Fruit fly (Drosophila melanogaster) whole organism, embryonic: ENCODE measurements around the gene elgi.
A peak's percentile ranks its signal among the peaks of the same experiment; 100 is the strongest.

Experiments used
- Adf1 ChIP-seq: fragments of 200-800 bp; sonication (Bioruptor generic); IDR thresholded peaks from 2 replicates; pipeline ENCODE4 v1.3.6; 2022; ENCODE audit warnings: missing biosample characterization, missing genetic modification characterization
- Atf-2 ChIP-seq: fragments of 200-800 bp; sonication (Bioruptor generic); optimal IDR thresholded peaks from 2 replicates; lab custom pipeline; 2016; ENCODE audit warnings: missing biosample characterization, missing genetic modification characterization
- CG11560 ChIP-seq: fragments of 200-800 bp; sonication (Bioruptor generic); IDR thresholded peaks from 3 replicates; pipeline ENCODE4 v1.3.6; 2022; ENCODE audit warnings: missing biosample characterization, missing genetic modification characterization
- CG11723 ChIP-seq: fragments of 200-800 bp; sonication (Bioruptor generic); optimal IDR thresholded peaks from 2 replicates; lab custom pipeline; 2017; ENCODE audit warnings: missing biosample characterization, mild to moderate bottlenecking, missing genetic modification characterization
- CG12391 ChIP-seq: fragments of 200-800 bp; sonication (Bioruptor generic); optimal IDR thresholded peaks from 3 replicates; lab custom pipeline; 2018; ENCODE audit warnings: missing biosample characterization, mild to moderate bottlenecking, missing genetic modification characterization, moderate library complexity
- CG14441 ChIP-seq: fragments of 200-800 bp; sonication (Bioruptor generic); IDR thresholded peaks from 2 replicates; pipeline ENCODE4 v1.3.6; 2022; ENCODE audit warnings: missing biosample characterization, missing genetic modification characterization
- CG14710 ChIP-seq: fragments of 200-800 bp; sonication (Bioruptor generic); optimal IDR thresholded peaks from 3 replicates; lab custom pipeline; 2019; ENCODE audit warnings: missing biosample characterization, mild to moderate bottlenecking, missing genetic modification characterization, moderate library complexity
- CG15011 ChIP-seq: fragments of 200-800 bp; sonication (Bioruptor generic); optimal IDR thresholded peaks from 3 replicates; lab custom pipeline; 2018; ENCODE audit warnings: missing biosample characterization, mild to moderate bottlenecking, missing genetic modification characterization
- CG16813 ChIP-seq: fragments of 200-800 bp; sonication (Bioruptor generic); IDR thresholded peaks from 3 replicates; pipeline ENCODE4 v1.3.6; 2022; ENCODE audit warnings: missing biosample characterization, missing genetic modification characterization; ENCODE audit not compliant: partially characterized antibody
- CG17328 ChIP-seq: fragments of 200-800 bp; sonication (Bioruptor generic); IDR thresholded peaks from 2 replicates; pipeline ENCODE4 v1.3.6; 2022; ENCODE audit warnings: missing biosample characterization, missing genetic modification characterization
- CG17802 ChIP-seq: fragments of 200-800 bp; sonication (Bioruptor generic); optimal IDR thresholded peaks from 2 replicates; lab custom pipeline; 2018; ENCODE audit warnings: missing biosample characterization, mild to moderate bottlenecking, missing genetic modification characterization, moderate library complexity
- CG18262 ChIP-seq: fragments of 200-800 bp; optimal IDR thresholded peaks from 3 replicates; lab custom pipeline; 2019; ENCODE audit warnings: missing biosample characterization, mild to moderate bottlenecking, missing genetic modification characterization, moderate library complexity
- CG2889 ChIP-seq: fragments of 200-800 bp; sonication (Bioruptor generic); IDR thresholded peaks from 3 replicates; pipeline ENCODE4 v1.3.6; 2022; ENCODE audit warnings: missing biosample characterization, missing genetic modification characterization
- CG31441 ChIP-seq: fragments of 200-800 bp; sonication (Bioruptor generic); IDR thresholded peaks from 2 replicates; pipeline ENCODE4 v1.3.6; 2022; ENCODE audit warnings: missing biosample characterization, missing genetic modification characterization
- CG4820 ChIP-seq: fragments of 200-800 bp; sonication (Bioruptor generic); optimal IDR thresholded peaks from 3 replicates; lab custom pipeline; 2016; ENCODE audit warnings: missing biosample characterization, missing genetic modification characterization
- CG7271 ChIP-seq: fragments of 200-800 bp; sonication (Bioruptor generic); optimal IDR thresholded peaks from 2 replicates; lab custom pipeline; 2018; ENCODE audit warnings: missing biosample characterization, mild to moderate bottlenecking, missing genetic modification characterization, moderate library complexity
- CG9215 ChIP-seq: fragments of 200-800 bp; sonication (Bioruptor generic); IDR thresholded peaks from 2 replicates; pipeline ENCODE4 v1.3.6; 2022; ENCODE audit warnings: missing biosample characterization, missing genetic modification characterization
- CG9797 ChIP-seq: fragments of 200-800 bp; sonication (Bioruptor generic); optimal IDR thresholded peaks from 3 replicates; lab custom pipeline; 2018; ENCODE audit warnings: missing biosample characterization, mild to moderate bottlenecking, missing genetic modification characterization
- CG9876 ChIP-seq: fragments of 200-800 bp; sonication (Bioruptor generic); optimal IDR thresholded peaks from 2 replicates; lab custom pipeline; 2016; ENCODE audit warnings: missing biosample characterization, missing genetic modification characterization
- CrebB ChIP-seq: fragments of 200-800 bp; sonication (Bioruptor generic); optimal IDR thresholded peaks from 3 replicates; lab custom pipeline; 2018; ENCODE audit warnings: missing biosample characterization, mild to moderate bottlenecking, missing genetic modification characterization
- Doc3 ChIP-seq: fragments of 200-800 bp; sonication (Bioruptor generic); IDR thresholded peaks from 3 replicates; pipeline ENCODE4 v1.3.6; 2022; ENCODE audit warnings: missing biosample characterization, missing genetic modification characterization; ENCODE audit not compliant: partially characterized antibody
- E2f1 ChIP-seq: fragments of 200-800 bp; sonication (Bioruptor generic); IDR thresholded peaks from 2 replicates; pipeline ENCODE4 v1.3.6; 2022; ENCODE audit warnings: missing biosample characterization, missing genetic modification characterization
- Fer1 ChIP-seq: fragments of 200-800 bp; sonication (Bioruptor generic); optimal IDR thresholded peaks from 2 replicates; lab custom pipeline; 2017; ENCODE audit warnings: missing biosample characterization, mild to moderate bottlenecking, missing genetic modification characterization
- Hey ChIP-seq: fragments of 200-800 bp; sonication (Bioruptor generic); optimal IDR thresholded peaks from 3 replicates; lab custom pipeline; 2018; ENCODE audit warnings: missing biosample characterization, mild to moderate bottlenecking, missing genetic modification characterization
- HmgD ChIP-seq: fragments of 200-800 bp; sonication (Bioruptor generic); optimal IDR thresholded peaks from 3 replicates; lab custom pipeline; 2016; ENCODE audit warnings: missing biosample characterization, missing genetic modification characterization
- NC2α ChIP-seq: fragments of 200-800 bp; sonication (Bioruptor generic); optimal IDR thresholded peaks from 2 replicates; lab custom pipeline; 2016; ENCODE audit warnings: missing biosample characterization, missing genetic modification characterization
- Neu2 ChIP-seq: fragments of 200-800 bp; sonication (Bioruptor generic); optimal IDR thresholded peaks from 3 replicates; lab custom pipeline; 2016; ENCODE audit warnings: missing biosample characterization, missing genetic modification characterization, borderline replicate concordance
- Nf-YB ChIP-seq: fragments of 200-800 bp; sonication (Bioruptor generic); optimal IDR thresholded peaks from 3 replicates; lab custom pipeline; 2019; ENCODE audit warnings: missing biosample characterization, mild to moderate bottlenecking, missing genetic modification characterization, moderate library complexity
- Oli ChIP-seq: fragments of 200-800 bp; sonication (Bioruptor generic); optimal IDR thresholded peaks from 2 replicates; lab custom pipeline; 2018; ENCODE audit warnings: missing biosample characterization, mild to moderate bottlenecking, missing genetic modification characterization, moderate library complexity
- Rfx ChIP-seq: fragments of 200-800 bp; sonication (Bioruptor generic); IDR thresholded peaks from 2 replicates; pipeline ENCODE4 v1.3.6; 2022; ENCODE audit warnings: missing biosample characterization, missing genetic modification characterization
- Rx ChIP-seq: fragments of 200-800 bp; sonication (Bioruptor generic); IDR thresholded peaks from 2 replicates; pipeline ENCODE4 v1.3.6; 2022; ENCODE audit warnings: missing biosample characterization, missing genetic modification characterization
- Taf1 ChIP-seq: fragments of 200-800 bp; sonication (Bioruptor generic); IDR thresholded peaks from 2 replicates; pipeline ENCODE4 v1.3.6; 2022; ENCODE audit warnings: missing biosample characterization, missing genetic modification characterization
- az2 ChIP-seq: fragments of 200-800 bp; sonication (Bioruptor generic); optimal IDR thresholded peaks from 3 replicates; lab custom pipeline; 2016; ENCODE audit warnings: missing biosample characterization, missing genetic modification characterization
- croc ChIP-seq: fragments of 200-800 bp; sonication (Bioruptor generic); conservative IDR thresholded peaks from 3 replicates; pipeline ENCODE4 v1.3.6; 2022; ENCODE audit warnings: missing biosample characterization, missing genetic modification characterization
- exex ChIP-seq: fragments of 200-800 bp; sonication (Bioruptor generic); optimal IDR thresholded peaks from 4 replicates; lab custom pipeline; 2018; ENCODE audit warnings: missing biosample characterization, mild to moderate bottlenecking, missing genetic modification characterization, moderate library complexity
- fd96Cb ChIP-seq: fragments of 200-800 bp; sonication (Bioruptor generic); optimal IDR thresholded peaks from 2 replicates; lab custom pipeline; 2018; ENCODE audit warnings: missing biosample characterization, mild to moderate bottlenecking, missing genetic modification characterization, moderate library complexity
- fru ChIP-seq: fragments of >200 bp; optimal IDR thresholded peaks from 2 replicates; lab custom pipeline; 2017
- gcm2 ChIP-seq: fragments of 200-800 bp; sonication (Bioruptor generic); optimal IDR thresholded peaks from 2 replicates; lab custom pipeline; 2016; ENCODE audit warnings: missing biosample characterization, missing genetic modification characterization
- grn ChIP-seq: fragments of 200-800 bp; sonication (Bioruptor generic); optimal IDR thresholded peaks from 3 replicates; lab custom pipeline; 2017; ENCODE audit warnings: missing biosample characterization, missing genetic modification characterization
- hth ChIP-seq: fragments of >200 bp; optimal IDR thresholded peaks from 2 replicates; lab custom pipeline; 2017; ENCODE audit warnings: inconsistent platforms
- ind ChIP-seq: fragments of 200-800 bp; sonication (Bioruptor generic); optimal IDR thresholded peaks from 3 replicates; lab custom pipeline; 2016; ENCODE audit warnings: missing biosample characterization, missing genetic modification characterization
- pfk ChIP-seq: fragments of 200-800 bp; sonication (Bioruptor generic); optimal IDR thresholded peaks from 2 replicates; lab custom pipeline; 2018; ENCODE audit warnings: missing biosample characterization, mild to moderate bottlenecking, missing genetic modification characterization, moderate library complexity
- pita ChIP-seq: fragments of 200-800 bp; sonication (Bioruptor generic); optimal IDR thresholded peaks from 2 replicates; lab custom pipeline; 2017; ENCODE audit warnings: missing biosample characterization, mild to moderate bottlenecking, missing genetic modification characterization
- ranshi ChIP-seq: fragments of 200-800 bp; sonication (Bioruptor generic); IDR thresholded peaks from 2 replicates; pipeline ENCODE4 v1.3.6; 2022; ENCODE audit warnings: missing biosample characterization, missing genetic modification characterization
- repo ChIP-seq: fragments of 200-800 bp; sonication (Bioruptor generic); optimal IDR thresholded peaks from 2 replicates; lab custom pipeline; 2016; ENCODE audit warnings: missing biosample characterization, missing genetic modification characterization
- rib ChIP-seq: fragments of 200-800 bp; sonication (Bioruptor generic); IDR thresholded peaks from 2 replicates; pipeline ENCODE4 v1.3.6; 2022; ENCODE audit warnings: missing biosample characterization, missing genetic modification characterization
- shn ChIP-seq: fragments of 200-800 bp; sonication (Bioruptor generic); optimal IDR thresholded peaks from 3 replicates; lab custom pipeline; 2016; ENCODE audit warnings: missing biosample characterization, missing genetic modification characterization
- ttk ChIP-seq: fragments of 200-800 bp; sonication (Bioruptor generic); IDR thresholded peaks from 2 replicates; pipeline ENCODE4 v2.1.2; 2022; ENCODE audit warnings: missing biosample characterization, missing genetic modification characterization
- tup ChIP-seq: fragments of 200-800 bp; sonication (Bioruptor generic); optimal IDR thresholded peaks from 2 replicates; lab custom pipeline; 2016; ENCODE audit warnings: missing biosample characterization, mild to moderate bottlenecking, missing genetic modification characterization, moderate library complexity
- zen2 ChIP-seq: fragments of 200-800 bp; sonication (Bioruptor generic); IDR thresholded peaks from 3 replicates; pipeline ENCODE4 v1.3.6; 2022; ENCODE audit warnings: missing biosample characterization, missing genetic modification characterization; ENCODE audit not compliant: partially characterized antibody

Gene elgi

DNA sequence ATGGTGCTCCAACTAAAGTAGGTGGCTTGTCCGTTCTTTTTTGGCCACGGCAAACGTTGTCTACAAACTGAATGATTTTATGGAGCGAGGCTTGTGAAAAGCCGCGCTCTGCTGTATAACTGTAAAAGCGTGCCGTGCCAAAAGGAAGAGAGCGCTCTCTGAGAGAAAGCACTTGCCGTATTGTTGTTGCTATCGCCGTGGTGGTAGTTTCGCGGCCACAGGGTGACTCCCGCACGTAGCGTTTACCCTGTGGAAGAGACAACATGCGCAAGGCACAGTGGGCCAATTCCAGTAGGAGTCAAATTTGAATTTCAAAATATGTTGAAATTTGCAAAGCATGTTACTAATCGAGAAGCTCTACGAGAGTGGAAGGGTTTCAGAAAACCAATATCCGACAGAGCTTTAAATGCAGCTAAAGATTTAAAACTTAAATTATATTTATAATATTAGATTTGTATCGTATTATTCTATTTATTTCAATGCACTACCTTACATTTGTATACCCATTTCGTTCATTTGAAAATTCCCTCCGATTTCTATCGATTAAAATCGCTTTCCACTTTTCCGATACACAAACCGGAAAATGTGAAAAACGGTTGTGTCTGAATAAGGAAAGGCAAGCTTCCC lies 31.4 kb upstream of the elgi start, which contains the start of gene sff (continued):
- peak; percentile 29 for TF ChIP-seq CG9797
- peak; percentile 88 for TF ChIP-seq CG14441 (GFP tag; lab: Robert Waterston, UW)
- TF ChIP-seq Rfx (GFP tag; lab: Robert Waterston, UW): peak; percentile 88
- peak; percentile 19 for TF ChIP-seq tup
- TF ChIP-seq Adf1 (GFP tag; lab: Robert Waterston, UW): peak; percentile 56; the same call in 1 of the 2 replicates
- peak; percentile 86; the same call in 1 of the 2 replicates for TF ChIP-seq ranshi (GFP tag; lab: Robert Waterston, UW)
- peak; percentile 53 for TF ChIP-seq CG9876 (GFP tag; lab: Kevin White, UChicago)
- TF ChIP-seq CG17328 (GFP tag; lab: Robert Waterston, UW): peak; percentile 81
- peak; percentile 62 for TF ChIP-seq CG15011
- TF ChIP-seq NC2α: peak; percentile 9
- TF ChIP-seq CG2889 (GFP tag; lab: Robert Waterston, UW): peak; percentile 68; the same call in 2 of the 3 replicates
- peak; percentile 89 for TF ChIP-seq Oli
- peak; percentile 63 for TF ChIP-seq shn (GFP tag; lab: Kevin White, UChicago)
- peak; percentile 52 for TF ChIP-seq Atf-2 (GFP tag; lab: Kevin White, UChicago)
- peak; percentile 85 for TF ChIP-seq CG17802
- TF ChIP-seq fd96Cb (tag; lab: Kevin White, UChicago): peak; percentile 92
- TF ChIP-seq Fer1 (GFP tag; lab: Kevin White, UChicago): peak; percentile 90
- TF ChIP-seq CrebB (tag; lab: Kevin White, UChicago): peak; percentile 62
- peak; percentile 66 for TF ChIP-seq Nf-YB
- peak; percentile 92 for TF ChIP-seq CG31441 (GFP tag; lab: Robert Waterston, UW)
- peak; percentile 41 for TF ChIP-seq gcm2
- TF ChIP-seq exex (tag; lab: Kevin White, UChicago): peak; percentile 48
- TF ChIP-seq CG7271 (tag; lab: Kevin White, UChicago): peak; percentile 33
- peak; percentile 49 for TF ChIP-seq repo (GFP tag; lab: Kevin White, UChicago)
- TF ChIP-seq CG14710: peak; percentile 91
- TF ChIP-seq CG16813 (GFP tag; lab: Robert Waterston, UW): peak; percentile 27; the same call in 1 of the 3 replicates
- TF ChIP-seq HmgD: no peak
- TF ChIP-seq fru (lab: Kevin White, UChicago): no peak
- 0 out of 2 replicates have a peak, but pooled peaks have one; percentile 48 for TF ChIP-seq rib (GFP tag; lab: Robert Waterston, UW)
- peak; percentile 88 for TF ChIP-seq ttk
- TF ChIP-seq croc: peak; percentile 88
- no peak for TF ChIP-seq pfk (GFP tag; lab: Kevin White, UChicago)
- no peak for TF ChIP-seq hth (lab: Kevin White, UChicago)
- TF ChIP-seq E2f1 (GFP tag; lab: Robert Waterston, UW): peak; percentile 88
- no peak; the same call in 2 of the 3 replicates for TF ChIP-seq zen2 (GFP tag; lab: Robert Waterston, UW)
- TF ChIP-seq CG18262 (tag; lab: Kevin White, UChicago): peak; percentile 93
- peak; percentile 85 for TF ChIP-seq CG9215
- peak; percentile 91 for TF ChIP-seq az2 (GFP tag; lab: Kevin White, UChicago)
- TF ChIP-seq ind (GFP tag; lab: Kevin White, UChicago): peak; percentile 86
- peak; percentile 79 for TF ChIP-seq CG4820 (GFP tag; lab: Kevin White, UChicago)
- peak; percentile 87 for TF ChIP-seq Rx (GFP tag; lab: Robert Waterston, UW)
- peak; percentile 81 for TF ChIP-seq CG11723 (GFP tag; lab: Kevin White, UChicago)
- peak; percentile 63 for TF ChIP-seq Taf1 (GFP tag; lab: Robert Waterston, UW)
- TF ChIP-seq Neu2 (GFP tag; lab: Kevin White, UChicago): no peak
- peak; percentile 32 for TF ChIP-seq pita (GFP tag; lab: Kevin White, UChicago)
- TF ChIP-seq CG11560 (tag; lab: Robert Waterston, UW): peak; percentile 79
- peak; percentile 42; the same call in 1 of the 3 replicates for TF ChIP-seq Doc3 (GFP tag; lab: Robert Waterston, UW)
- TF ChIP-seq grn (GFP tag; lab: Kevin White, UChicago): peak; percentile 20
- peak; percentile 92 for TF ChIP-seq CG12391 (tag; lab: Kevin White, UChicago)
- TF ChIP-seq Hey: peak; percentile 28
